Fruit fly (Drosophila melanogaster): Measurements from ENCODE around the gene Tom40.

DNA sequence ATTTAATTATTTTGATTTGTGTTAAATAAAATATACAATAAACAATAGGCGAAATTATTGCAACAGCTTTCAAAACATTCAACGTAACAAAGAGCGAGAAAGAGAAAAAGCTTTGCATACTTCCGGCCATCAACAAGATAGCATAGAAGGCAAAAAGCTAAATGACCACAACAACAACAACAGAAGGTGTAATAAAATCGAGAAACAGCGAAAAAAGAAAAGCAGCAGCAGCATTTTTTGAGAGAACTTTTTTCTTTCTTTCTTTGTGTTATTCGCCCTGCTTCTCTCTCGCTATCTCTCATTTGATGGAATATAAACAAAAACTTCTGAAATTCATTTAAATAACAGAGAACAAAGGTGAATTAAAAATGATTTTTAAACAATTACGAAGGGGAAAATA, 42.5 kb upstream of the Tom40 start:
- no peak for TF ChIP-seq CG7101 (tag; optimal IDR thresholded peaks at IDR 0.05)
- no peak for TF ChIP-seq CG33017 (tag; optimal IDR thresholded peaks at IDR 0.05)
- TF ChIP-seq pad (GFP tag; optimal IDR thresholded peaks at IDR 0.05), result no peak
- peak; percentile 82 for TF ChIP-seq kay (GFP tag; ENCODE audit: borderline replicate concordance)
- no peak for TF ChIP-seq cic (GFP tag; optimal IDR thresholded peaks at IDR 0.05)
